Fruit fly (Drosophila melanogaster): ENCODE results near the gene MKP-4.

MKP-4 gene

dm6 chrX:19603953-19604352 is 19.0 kb upstream of the MKP-4 start (continued):
- peak; percentile 82 for TF ChIP-seq Dbx (GFP tag; IDR thresholded peaks at IDR 0.05)
- peak; percentile 79 for TF ChIP-seq CG3281 (GFP tag; optimal IDR thresholded peaks at IDR 0.05)
- peak; percentile 43 for TF ChIP-seq CG30431 (GFP tag; optimal IDR thresholded peaks at IDR 0.05)
- TF ChIP-seq Optix (GFP tag; IDR thresholded peaks at IDR 0.05) = 0 out of 3 replicates have a peak, but pooled peaks have one; percentile 27
- TF ChIP-seq chn (GFP tag; optimal IDR thresholded peaks at IDR 0.05) = peak; percentile 60
- TF ChIP-seq Jarid2 (GFP tag; optimal IDR thresholded peaks at IDR 0.05) = peak; percentile 41
- peak; percentile 83 for TF ChIP-seq so (GFP tag; IDR thresholded peaks at IDR 0.05)
- TF ChIP-seq pita (GFP tag; optimal IDR thresholded peaks at IDR 0.05) = no peak
- no peak for TF ChIP-seq Hr39 (optimal IDR thresholded peaks at IDR 0.05)
- peak; percentile 29 for TF ChIP-seq vfl (GFP tag; optimal IDR thresholded peaks at IDR 0.05)
- peak; percentile 83 for TF ChIP-seq CG31224 (GFP tag; IDR thresholded peaks at IDR 0.05)
- TF ChIP-seq Hr78 (GFP tag; optimal IDR thresholded peaks at IDR 0.05) = no peak
- TF ChIP-seq CG9437 (GFP tag; optimal IDR thresholded peaks at IDR 0.05) = peak; percentile 49
- peak in 1 of 3 experiments; percentile 20 for TF ChIP-seq lola (GFP tag; optimal IDR thresholded peaks at IDR 0.05)
- peak; percentile 42 for TF ChIP-seq CG12744 (GFP tag; optimal IDR thresholded peaks at IDR 0.05)
- TF ChIP-seq PHDP (tag; optimal IDR thresholded peaks at IDR 0.05) = peak; percentile 71
- TF ChIP-seq mam (GFP tag; optimal IDR thresholded peaks at IDR 0.05) = peak; percentile 75
- TF ChIP-seq al (GFP tag; IDR thresholded peaks at IDR 0.05) = peak; percentile 87
- TF ChIP-seq Dip3 (GFP tag; optimal IDR thresholded peaks at IDR 0.05) = peak; percentile 51
- no peak for TF ChIP-seq pan (optimal IDR thresholded peaks at IDR 0.05)
- TF ChIP-seq pan (GFP tag; optimal IDR thresholded peaks at IDR 0.05 in 1 of 2, IDR thresholded peaks at IDR 0.05 in 1 of 2) = peak in 1 of 2 experiments; percentile 83
- peak; percentile 33 for TF ChIP-seq Side (GFP tag; optimal IDR thresholded peaks at IDR 0.05)
- TF ChIP-seq CG31441 (GFP tag; IDR thresholded peaks at IDR 0.05) = peak; percentile 78
- peak; percentile 43 for TF ChIP-seq gcm (GFP tag; optimal IDR thresholded peaks at IDR 0.05)
- TF ChIP-seq pnt (GFP tag; optimal IDR thresholded peaks at IDR 0.05) = peak; percentile 43
- TF ChIP-seq CG8388 (GFP tag; optimal IDR thresholded peaks at IDR 0.05) = peak; percentile 56
- TF ChIP-seq exex (tag; optimal IDR thresholded peaks at IDR 0.05) = peak; percentile 33
- TF ChIP-seq ash1 (GFP tag; optimal IDR thresholded peaks at IDR 0.05) = no peak
- TF ChIP-seq CG3407 (GFP tag; optimal IDR thresholded peaks at IDR 0.05) = peak; percentile 12
- TF ChIP-seq oc (tag; optimal IDR thresholded peaks at IDR 0.05) = no peak
- TF ChIP-seq CrebB (tag; optimal IDR thresholded peaks at IDR 0.05) = peak; percentile 52
- TF ChIP-seq fd3F (GFP tag; optimal IDR thresholded peaks at IDR 0.05) = peak; percentile 71
- TF ChIP-seq CG32532 (GFP tag; IDR thresholded peaks at IDR 0.05) = peak; percentile 89
- peak; percentile 56 for TF ChIP-seq CG8281 (tag; optimal IDR thresholded peaks at IDR 0.05)
- peak; percentile 75 for TF ChIP-seq CG13424 (tag; optimal IDR thresholded peaks at IDR 0.05)
- TF ChIP-seq NfI (GFP tag; optimal IDR thresholded peaks at IDR 0.05) = peak; percentile 80
- TF ChIP-seq dpn (GFP tag; optimal IDR thresholded peaks at IDR 0.05) = peak; percentile 67 to 79
- TF ChIP-seq gce (GFP tag; IDR thresholded peaks at IDR 0.05) = peak; percentile 60; the same call in 1 of the 3 replicates
- peak; percentile 80 for TF ChIP-seq CG2120 (GFP tag; optimal IDR thresholded peaks at IDR 0.05)
- TF ChIP-seq MBD-R2 (GFP tag; IDR thresholded peaks at IDR 0.05) = peak; percentile 75
- no peak for TF ChIP-seq da (GFP tag; optimal IDR thresholded peaks at IDR 0.05)
- peak; percentile 53 for TF ChIP-seq Ssrp (tag; optimal IDR thresholded peaks at IDR 0.05)
- TF ChIP-seq ato (GFP tag; IDR thresholded peaks at IDR 0.05; ENCODE audit: partially characterized antibody) = no peak
- no peak for TF ChIP-seq trh (GFP tag; optimal IDR thresholded peaks at IDR 0.05)
- TF ChIP-seq Bteb2 (GFP tag; optimal IDR thresholded peaks at IDR 0.05) = peak; percentile 8
- TF ChIP-seq CG31365 (tag; optimal IDR thresholded peaks at IDR 0.05) = no peak
- TF ChIP-seq chm (GFP tag; IDR thresholded peaks at IDR 0.05) = peak; percentile 77
- TF ChIP-seq CG3847 (GFP tag; IDR thresholded peaks at IDR 0.05) = peak; percentile 74
- TF ChIP-seq CG11696 (GFP tag; IDR thresholded peaks at IDR 0.05) = 0 out of 2 replicates have a peak, but pooled peaks have one; percentile 52
- TF ChIP-seq Aef1 (GFP tag; IDR thresholded peaks at IDR 0.05) = peak; percentile 77
- peak; percentile 48; the same call in 1 of the 2 replicates for TF ChIP-seq wor (GFP tag; IDR thresholded peaks at IDR 0.05)

All from whole organism, embryonic.